Worm (Caenorhabditis elegans): Measurements from ENCODE around the gene unc-97.

Gene unc-97

ce11 chrX:5592517-5593183, at the start of gene unc-97:
Gene unc-97 (plus strand): TSS chrX:5593133.
- TF ChIP-seq pha-4 (tag; optimal IDR thresholded peaks at IDR 0.05) (peak; percentile 2), fos-1 (tag; optimal IDR thresholded peaks at IDR 0.05) (no peak)

- TF ChIP-seq jun-1 (tag; optimal IDR thresholded peaks at IDR 0.05) (no peak), nhr-23 (tag; optimal IDR thresholded peaks at IDR 0.05) (no peak), fkh-2 (tag; optimal IDR thresholded peaks at IDR 0.05) (no peak), ama-1 (optimal IDR thresholded peaks at IDR 0.05) (no peak), snpc-4 (tag; optimal IDR thresholded peaks at IDR 0.05) (no peak), elt-3 (tag; optimal IDR thresholded peaks at IDR 0.05) (no peak), nhr-11 (tag; optimal IDR thresholded peaks at IDR 0.05) (no peak), aly-2 (tag; optimal IDR thresholded peaks at IDR 0.05) (no peak), elt-2 (tag; optimal IDR thresholded peaks at IDR 0.05) (no peak), elt-1 (tag; optimal IDR thresholded peaks at IDR 0.05) (no peak), unc-62 (GFP tag; optimal IDR thresholded peaks at IDR 0.05) (no peak), mml-1 (tag; optimal IDR thresholded peaks at IDR 0.05) (no peak), nfya-1 (tag; optimal IDR thresholded peaks at IDR 0.05; ENCODE audit: insufficient read depth) (no peak), fkh-10 (GFP tag; optimal IDR thresholded peaks at IDR 0.05) (no peak), ZK546.5 (tag; optimal IDR thresholded peaks at IDR 0.05) (no peak)
Observed at ce11 chrX:5543651-5544050, 49.3 kb upstream of the unc-97 start, which contains the start of gene C54G7.1. Gene C54G7.1 (plus strand): TSS chrX:5543951.

ce11 chrX:5547828-5548227, 45.1 kb upstream of the unc-97 start:
- TF ChIP-seq lin-15B (tag; optimal IDR thresholded peaks at IDR 0.05) (no peak), ZK546.5 (tag; optimal IDR thresholded peaks at IDR 0.05) (no peak), sea-2 (GFP tag; optimal IDR thresholded peaks at IDR 0.05) (no peak), nhr-23 (tag; optimal IDR thresholded peaks at IDR 0.05) (no peak)

DNA sequence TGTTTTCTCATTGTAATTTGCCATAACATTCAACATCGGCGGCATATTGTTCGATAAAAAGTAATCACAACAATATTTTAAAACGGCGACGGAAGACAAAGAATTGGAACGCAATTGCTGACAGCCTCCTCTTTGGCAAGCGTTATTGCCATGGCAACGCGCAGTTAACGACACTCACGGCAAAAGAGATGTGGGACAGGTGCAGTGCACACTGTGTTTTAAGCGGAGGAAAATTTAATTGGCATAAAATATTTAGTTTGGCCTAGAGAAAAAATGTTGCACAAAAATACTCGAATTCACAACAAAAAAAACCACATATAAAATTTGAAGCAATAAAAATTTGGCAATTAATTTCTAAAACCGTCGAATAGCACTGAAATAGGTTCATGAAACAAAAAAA, 40.3 kb upstream of the unc-97 start, which contains the start of gene ifta-1:
TSS of gene ifta-1 (minus strand) at position 101 of the 400 bp plus-strand sequence.
- TF ChIP-seq mdl-1 (tag; optimal IDR thresholded peaks at IDR 0.05), result no peak
- no peak for TF ChIP-seq ceh-28 (tag; optimal IDR thresholded peaks at IDR 0.05)
- no peak for TF ChIP-seq pha-4 (tag; optimal IDR thresholded peaks at IDR 0.05)
- TF ChIP-seq lin-15B (tag; optimal IDR thresholded peaks at IDR 0.05), result no peak
- no peak for TF ChIP-seq daf-12 (tag; optimal IDR thresholded peaks at IDR 0.05)
- TF ChIP-seq lin-39 (tag; optimal IDR thresholded peaks at IDR 0.05), result no peak
- no peak for TF ChIP-seq ztf-4 (tag; optimal IDR thresholded peaks at IDR 0.05)
- no peak for TF ChIP-seq nhr-12 (tag; optimal IDR thresholded peaks at IDR 0.05)
- TF ChIP-seq nhr-237 (tag; optimal IDR thresholded peaks at IDR 0.05), result no peak
- no peak for TF ChIP-seq ceh-82 (tag; optimal IDR thresholded peaks at IDR 0.05)
- no peak for TF ChIP-seq pqm-1 (tag; optimal IDR thresholded peaks at IDR 0.05)
- no peak for TF ChIP-seq egl-27 (tag; optimal IDR thresholded peaks at IDR 0.05)

ce11 chrX:5555055-5555629, 37.8 kb upstream of the unc-97 start:
- no peak for TF ChIP-seq R02D3.7 (tag; optimal IDR thresholded peaks at IDR 0.05)

ce11 chrX:5557966-5558365, 35.0 kb upstream of the unc-97 start, which contains the start of gene C38C5.1:
Gene C38C5.1 (plus strand): TSS chrX:5558055.
- TF ChIP-seq nfya-1 (tag; optimal IDR thresholded peaks at IDR 0.05; ENCODE audit: insufficient read depth), result no peak
- TF ChIP-seq lsy-12 (tag; optimal IDR thresholded peaks at IDR 0.05), result no peak
- TF ChIP-seq sea-2 (GFP tag; optimal IDR thresholded peaks at IDR 0.05), result no peak
- no peak for TF ChIP-seq ama-1 (optimal IDR thresholded peaks at IDR 0.05)
- TF ChIP-seq unc-39 (tag; optimal IDR thresholded peaks at IDR 0.05), result no peak
- TF ChIP-seq nhr-12 (tag; optimal IDR thresholded peaks at IDR 0.05), result no peak
- TF ChIP-seq elt-1 (tag; optimal IDR thresholded peaks at IDR 0.05), result no peak
- TF ChIP-seq lin-39 (tag; optimal IDR thresholded peaks at IDR 0.05), result no peak
- TF ChIP-seq daf-12 (tag; optimal IDR thresholded peaks at IDR 0.05), result no peak
- TF ChIP-seq fkh-2 (tag; optimal IDR thresholded peaks at IDR 0.05), result no peak
- no peak for TF ChIP-seq nhr-67 (tag; optimal IDR thresholded peaks at IDR 0.05)
- TF ChIP-seq nhr-77 (tag; optimal IDR thresholded peaks at IDR 0.05), result no peak
- TF ChIP-seq lin-15B (tag; optimal IDR thresholded peaks at IDR 0.05), result no peak
- no peak for TF ChIP-seq nhr-43 (tag; optimal IDR thresholded peaks at IDR 0.05; ENCODE audit: poor library complexity, severe bottlenecking)
- no peak for TF ChIP-seq snpc-4 (tag; optimal IDR thresholded peaks at IDR 0.05)
- TF ChIP-seq hmg-11 (tag; optimal IDR thresholded peaks at IDR 0.05), result no peak
- no peak for TF ChIP-seq ceh-9 (tag; optimal IDR thresholded peaks at IDR 0.05)
- TF ChIP-seq egl-27 (tag; optimal IDR thresholded peaks at IDR 0.05), result no peak
- TF ChIP-seq aly-2 (tag; optimal IDR thresholded peaks at IDR 0.05), result no peak
